Worm (Caenorhabditis elegans) whole organism, late embryonic: ENCODE data around the gene F09F9.2.

Experiments used
- F13H6.1 ChIP-seq: sonication (generic microtip); optimal IDR thresholded peaks from 2 replicates; lab custom pipeline; 2016; ENCODE audit warnings: missing genetic modification characterization, missing compliant biosample characterization
- K02D7.2 ChIP-seq: sonication (generic microtip); optimal IDR thresholded peaks from 2 replicates; lab custom pipeline; 2017; ENCODE audit warnings: mild to moderate bottlenecking, missing genetic modification characterization, missing compliant biosample characterization
- K09A11.1 ChIP-seq: sonication (generic microtip); optimal IDR thresholded peaks from 2 replicates; lab custom pipeline; 2017; ENCODE audit warnings: antibody characterized with exemption, mild to moderate bottlenecking, missing genetic modification characterization, missing compliant biosample characterization; ENCODE audit not compliant: insufficient read depth
- T23F11.4 ChIP-seq: fragments of 200-800 bp; sonication (Bioruptor generic); optimal IDR thresholded peaks from 2 replicates; lab custom pipeline; 2018; ENCODE audit warnings: mild to moderate bottlenecking, missing genetic modification characterization, missing compliant biosample characterization
- ahr-1 ChIP-seq: sonication (generic microtip); optimal IDR thresholded peaks from 2 replicates; lab custom pipeline; 2016; ENCODE audit warnings: missing genetic modification characterization, missing compliant biosample characterization
- ceh-18 ChIP-seq: sonication (generic microtip); optimal IDR thresholded peaks from 2 replicates; lab custom pipeline; 2016; ENCODE audit warnings: missing genetic modification characterization, missing compliant biosample characterization
- ceh-2 ChIP-seq: sonication (generic microtip); optimal IDR thresholded peaks from 2 replicates; lab custom pipeline; 2016; ENCODE audit warnings: missing genotype, missing genetic modification characterization, missing compliant biosample characterization
- ceh-22 ChIP-seq: sonication (generic microtip); optimal IDR thresholded peaks from 2 replicates; lab custom pipeline; 2017; ENCODE audit warnings: missing biosample characterization, missing genetic modification characterization
- ceh-24 ChIP-seq: sonication (generic microtip); optimal IDR thresholded peaks from 2 replicates; lab custom pipeline; 2016; ENCODE audit warnings: mild to moderate bottlenecking, missing genetic modification characterization, missing compliant biosample characterization
- ceh-30 ChIP-seq: fragments of 150-350 bp; optimal IDR thresholded peaks from 2 replicates; lab custom pipeline; 2014; ENCODE audit warnings: missing biosample characterization, missing genetic modification characterization
- ceh-31 ChIP-seq: sonication (generic microtip); optimal IDR thresholded peaks from 2 replicates; lab custom pipeline; 2016; ENCODE audit warnings: missing genetic modification characterization, missing compliant biosample characterization
- ceh-48 ChIP-seq: sonication (generic microtip); optimal IDR thresholded peaks from 2 replicates; lab custom pipeline; 2016; ENCODE audit warnings: missing genetic modification characterization, inconsistent platforms, missing compliant biosample characterization
- dmd-4 ChIP-seq: sonication (generic microtip); optimal IDR thresholded peaks from 2 replicates; lab custom pipeline; 2016; ENCODE audit warnings: borderline replicate concordance, missing genetic modification characterization, missing compliant biosample characterization
- dve-1 ChIP-seq: sonication (generic microtip); optimal IDR thresholded peaks from 2 replicates; lab custom pipeline; 2017; ENCODE audit warnings: antibody characterized with exemption, mild to moderate bottlenecking, missing genetic modification characterization, missing compliant biosample characterization
- fax-1 ChIP-seq: sonication (generic microtip); optimal IDR thresholded peaks from 2 replicates; lab custom pipeline; 2016; ENCODE audit warnings: missing genotype, missing genetic modification characterization, missing compliant biosample characterization
- hlh-13 ChIP-seq: fragments of 200-800 bp; sonication (Bioruptor generic); optimal IDR thresholded peaks from 2 replicates; lab custom pipeline; 2018; ENCODE audit warnings: mild to moderate bottlenecking, missing genetic modification characterization, missing compliant biosample characterization
- lim-6 ChIP-seq: sonication (generic microtip); optimal IDR thresholded peaks from 2 replicates; lab custom pipeline; 2016; ENCODE audit warnings: missing genetic modification characterization, missing compliant biosample characterization
- madf-2 ChIP-seq: sonication (generic microtip); optimal IDR thresholded peaks from 2 replicates; lab custom pipeline; 2017; ENCODE audit warnings: missing genetic modification characterization, missing compliant biosample characterization
- mec-3 ChIP-seq: sonication (generic microtip); optimal IDR thresholded peaks from 2 replicates; lab custom pipeline; 2016; ENCODE audit warnings: borderline replicate concordance, missing genetic modification characterization, missing compliant biosample characterization
- nfya-1 ChIP-seq: sonication (generic microtip); optimal IDR thresholded peaks from 2 replicates; lab custom pipeline; 2017; ENCODE audit warnings: missing genetic modification characterization, mild to moderate bottlenecking, missing compliant biosample characterization, antibody characterized with exemption, moderate library complexity
- nhr-11 ChIP-seq: fragments of 150-350 bp; optimal IDR thresholded peaks from 2 replicates; lab custom pipeline; 2014; ENCODE audit warnings: missing biosample characterization, missing genetic modification characterization
- pha-4 ChIP-seq: fragments of 150-350 bp; optimal IDR thresholded peaks from 2 replicates; lab custom pipeline; 2018; ENCODE audit warnings: missing biosample characterization, missing genetic modification reagents, missing genetic modification characterization
- pros-1 ChIP-seq: fragments of 150-350 bp; optimal IDR thresholded peaks from 2 replicates; lab custom pipeline; 2014; ENCODE audit warnings: missing biosample characterization, missing genetic modification reagents, missing genetic modification characterization
- ref-2 ChIP-seq: sonication (generic microtip); optimal IDR thresholded peaks from 2 replicates; lab custom pipeline; 2016; ENCODE audit warnings: missing genetic modification characterization, missing compliant biosample characterization
- rnt-1 ChIP-seq: sonication (generic microtip); optimal IDR thresholded peaks from 2 replicates; lab custom pipeline; 2016; ENCODE audit warnings: missing genetic modification characterization, missing compliant biosample characterization
- sdc-2 ChIP-seq: sonication (generic microtip); optimal IDR thresholded peaks from 2 replicates; lab custom pipeline; 2016; ENCODE audit warnings: missing genotype, missing genetic modification characterization, missing compliant biosample characterization
- sox-2 ChIP-seq: fragments of 200-800 bp; sonication (Bioruptor generic); IDR thresholded peaks from 2 replicates; pipeline ENCODE4 v1.3.6; 2022; ENCODE audit warnings: missing genetic modification reagents, missing genetic modification characterization, missing compliant biosample characterization
- tbx-7 ChIP-seq: sonication (generic microtip); optimal IDR thresholded peaks from 2 replicates; lab custom pipeline; 2016; ENCODE audit warnings: missing genotype, missing genetic modification characterization, missing compliant biosample characterization
- unc-42 ChIP-seq: sonication (generic microtip); optimal IDR thresholded peaks from 2 replicates; lab custom pipeline; 2016; ENCODE audit warnings: missing genotype, missing genetic modification characterization, missing compliant biosample characterization
- unc-55 ChIP-seq: sonication (generic microtip); optimal IDR thresholded peaks from 2 replicates; lab custom pipeline; 2017; ENCODE audit warnings: missing biosample characterization, missing genetic modification reagents, missing genetic modification characterization
- unc-86 ChIP-seq: sonication (generic microtip); optimal IDR thresholded peaks from 2 replicates; lab custom pipeline; 2016; ENCODE audit warnings: missing genetic modification characterization, missing compliant biosample characterization
- ztf-16 ChIP-seq: sonication (generic microtip); optimal IDR thresholded peaks from 2 replicates; lab custom pipeline; 2017; ENCODE audit warnings: missing genetic modification characterization, missing compliant biosample characterization

F09F9.2 gene

ce11 chrX:4088943-4089342, 22.3 kb downstream of the F09F9.2 start:
- TF ChIP-seq ceh-31 (tag; lab: Kevin White, UChicago): peak; percentile 23
- TF ChIP-seq sdc-2 (tag; lab: Kevin White, UChicago): no peak
- TF ChIP-seq unc-42 (tag; lab: Kevin White, UChicago): peak; percentile 90

ce11 chrX:4085489-4085888, 25.8 kb downstream of the F09F9.2 start:
- no peak for TF ChIP-seq F13H6.1 (tag; lab: Kevin White, UChicago)
- no peak for TF ChIP-seq nhr-11
- no peak for TF ChIP-seq tbx-7 (tag; lab: Kevin White, UChicago)
- no peak for TF ChIP-seq ceh-48 (tag; lab: Kevin White, UChicago)
- TF ChIP-seq ceh-30: no peak
- TF ChIP-seq madf-2: no peak
- no peak for TF ChIP-seq T23F11.4 (GFP tag; lab: Kevin White, UChicago)
- no peak for TF ChIP-seq dmd-4 (tag; lab: Kevin White, UChicago)
- TF ChIP-seq ceh-2 (tag; lab: Kevin White, UChicago): no peak
- no peak for TF ChIP-seq ahr-1 (tag; lab: Kevin White, UChicago)
- TF ChIP-seq fax-1 (tag; lab: Kevin White, UChicago): no peak
- TF ChIP-seq ceh-24 (tag; lab: Kevin White, UChicago): no peak
- TF ChIP-seq sox-2 (GFP tag; lab: Robert Waterston, UW): no peak
- TF ChIP-seq pha-4 (tag; lab: Kevin White, UChicago): no peak
- TF ChIP-seq pros-1 (tag; lab: Kevin White, UChicago): no peak

ce11 chrX:4079264-4079663, 32.0 kb downstream of the F09F9.2 start, which contains the start of gene T06F4.1:
T06F4.1 (minus strand) TSS chrX:4079364.
- no peak for TF ChIP-seq mec-3 (tag; lab: Kevin White, UChicago)
- no peak for TF ChIP-seq K09A11.1 (tag; lab: Kevin White, UChicago)
- no peak for TF ChIP-seq pha-4 (tag; lab: Kevin White, UChicago)
- no peak for TF ChIP-seq tbx-7 (tag; lab: Kevin White, UChicago)
- no peak for TF ChIP-seq unc-86 (tag; lab: Kevin White, UChicago)
- TF ChIP-seq nfya-1 (tag; lab: Kevin White, UChicago): no peak
- TF ChIP-seq dve-1 (tag; lab: Kevin White, UChicago): no peak
- no peak for TF ChIP-seq K02D7.2 (tag; lab: Kevin White, UChicago)
- TF ChIP-seq, all 69 proteins: peak for 0

- peak; percentile 69 for TF ChIP-seq unc-55 (GFP tag; lab: Kevin White, UChicago)
- no peak for TF ChIP-seq unc-42 (tag; lab: Kevin White, UChicago)
- TF ChIP-seq ztf-16: no peak
- TF ChIP-seq lim-6 (tag; lab: Kevin White, UChicago): no peak
- no peak for TF ChIP-seq ceh-22
- TF ChIP-seq hlh-13 (GFP tag; lab: Kevin White, UChicago): no peak
Observed at ce11 chrX:4075934-4076333, 35.3 kb downstream of the F09F9.2 start.

ce11 chrX:4072501-4072900, 38.7 kb downstream of the F09F9.2 start:
- TF ChIP-seq ceh-22: no peak
- TF ChIP-seq unc-55 (GFP tag; lab: Kevin White, UChicago): peak; percentile 92
- TF ChIP-seq, all 69 proteins: peak for 1

ce11 chrX:4068180-4068579, 43.1 kb downstream of the F09F9.2 start:
- no peak for TF ChIP-seq unc-86 (tag; lab: Kevin White, UChicago)
- TF ChIP-seq rnt-1 (tag; lab: Kevin White, UChicago): peak; percentile 45
- no peak for TF ChIP-seq ceh-24 (tag; lab: Kevin White, UChicago)
- no peak for TF ChIP-seq lim-6 (tag; lab: Kevin White, UChicago)
- TF ChIP-seq mec-3 (tag; lab: Kevin White, UChicago): no peak
- TF ChIP-seq unc-55 (GFP tag; lab: Kevin White, UChicago): peak; percentile 84
- TF ChIP-seq ceh-18: peak; percentile 16
- no peak for TF ChIP-seq ref-2 (tag; lab: Kevin White, UChicago)
- TF ChIP-seq, all 69 proteins: peak for 3
